Worm (Caenorhabditis elegans) whole organism, late embryonic: ENCODE results near the gene srg-60.

Source experiments
- C38D4.7 ChIP-seq: fragments of 200-800 bp; sonication (Bioruptor generic); optimal IDR thresholded peaks from 2 replicates; lab custom pipeline; 2018; ENCODE audit warnings: mild to moderate bottlenecking, missing genetic modification characterization, moderate library complexity, missing compliant biosample characterization
- F13H6.1 ChIP-seq: sonication (generic microtip); optimal IDR thresholded peaks from 2 replicates; lab custom pipeline; 2016; ENCODE audit warnings: missing genetic modification characterization, missing compliant biosample characterization
- K02D7.2 ChIP-seq: sonication (generic microtip); optimal IDR thresholded peaks from 2 replicates; lab custom pipeline; 2017; ENCODE audit warnings: mild to moderate bottlenecking, missing genetic modification characterization, missing compliant biosample characterization
- K09A11.1 ChIP-seq: sonication (generic microtip); optimal IDR thresholded peaks from 2 replicates; lab custom pipeline; 2017; ENCODE audit warnings: antibody characterized with exemption, mild to moderate bottlenecking, missing genetic modification characterization, missing compliant biosample characterization; ENCODE audit not compliant: insufficient read depth
- Y22D7AL.16 ChIP-seq: sonication (generic microtip); optimal IDR thresholded peaks from 2 replicates; lab custom pipeline; 2016; ENCODE audit warnings: missing genetic modification characterization, missing compliant biosample characterization
- ahr-1 ChIP-seq: sonication (generic microtip); optimal IDR thresholded peaks from 2 replicates; lab custom pipeline; 2016; ENCODE audit warnings: missing genetic modification characterization, missing compliant biosample characterization
- ceh-19 ChIP-seq: fragments of 200-800 bp; sonication (Bioruptor generic); optimal IDR thresholded peaks from 2 replicates; lab custom pipeline; 2018; ENCODE audit warnings: mild to moderate bottlenecking, missing genetic modification characterization, missing compliant biosample characterization
- ceh-2 ChIP-seq: sonication (generic microtip); optimal IDR thresholded peaks from 2 replicates; lab custom pipeline; 2016; ENCODE audit warnings: missing genotype, missing genetic modification characterization, missing compliant biosample characterization
- ceh-30 ChIP-seq: fragments of 150-350 bp; optimal IDR thresholded peaks from 2 replicates; lab custom pipeline; 2014; ENCODE audit warnings: missing biosample characterization, missing genetic modification characterization
- ceh-31 ChIP-seq: sonication (generic microtip); optimal IDR thresholded peaks from 2 replicates; lab custom pipeline; 2016; ENCODE audit warnings: missing genetic modification characterization, missing compliant biosample characterization
- ceh-34 ChIP-seq: sonication (generic microtip); optimal IDR thresholded peaks from 2 replicates; lab custom pipeline; 2016; ENCODE audit warnings: mild to moderate bottlenecking, missing genetic modification characterization, missing compliant biosample characterization
- ceh-45 ChIP-seq: fragments of 200-800 bp; sonication (Bioruptor generic); IDR thresholded peaks from 2 replicates; pipeline ENCODE4 v1.3.6; 2022; ENCODE audit warnings: missing genetic modification reagents, missing genetic modification characterization, missing compliant biosample characterization
- ceh-48 ChIP-seq: sonication (generic microtip); optimal IDR thresholded peaks from 2 replicates; lab custom pipeline; 2016; ENCODE audit warnings: missing genetic modification characterization, inconsistent platforms, missing compliant biosample characterization
- che-1 ChIP-seq: sonication (generic microtip); optimal IDR thresholded peaks from 2 replicates; lab custom pipeline; 2016; ENCODE audit warnings: mild to moderate bottlenecking, missing genetic modification characterization, missing compliant biosample characterization
- elt-2 ChIP-seq: sonication (generic microtip); optimal IDR thresholded peaks from 2 replicates; lab custom pipeline; 2016; ENCODE audit warnings: missing genetic modification reagents, missing genetic modification characterization, missing compliant biosample characterization
- fax-1 ChIP-seq: sonication (generic microtip); optimal IDR thresholded peaks from 2 replicates; lab custom pipeline; 2016; ENCODE audit warnings: missing genotype, missing genetic modification characterization, missing compliant biosample characterization
- fkh-10 ChIP-seq: fragments of 150-350 bp; optimal IDR thresholded peaks from 2 replicates; lab custom pipeline; 2014; ENCODE audit warnings: missing biosample characterization, missing genetic modification reagents, missing genetic modification characterization
- fkh-6 ChIP-seq: sonication (generic microtip); optimal IDR thresholded peaks from 2 replicates; lab custom pipeline; 2016; ENCODE audit warnings: missing genetic modification characterization, missing compliant biosample characterization
- gmeb-2 ChIP-seq: sonication (generic microtip); optimal IDR thresholded peaks from 2 replicates; lab custom pipeline; 2016; ENCODE audit warnings: missing genetic modification characterization, inconsistent platforms, missing compliant biosample characterization
- hlh-15 ChIP-seq: sonication (generic microtip); optimal IDR thresholded peaks from 2 replicates; lab custom pipeline; 2016; ENCODE audit warnings: missing genetic modification characterization, missing compliant biosample characterization
- mec-3 ChIP-seq: sonication (generic microtip); optimal IDR thresholded peaks from 2 replicates; lab custom pipeline; 2016; ENCODE audit warnings: borderline replicate concordance, missing genetic modification characterization, missing compliant biosample characterization
- nhr-11 ChIP-seq: fragments of 150-350 bp; optimal IDR thresholded peaks from 2 replicates; lab custom pipeline; 2014; ENCODE audit warnings: missing biosample characterization, missing genetic modification characterization
- npax-4 ChIP-seq: sonication (generic microtip); optimal IDR thresholded peaks from 2 replicates; lab custom pipeline; 2016; ENCODE audit warnings: missing genetic modification characterization, missing compliant biosample characterization
- pag-3 ChIP-seq: sonication (generic microtip); optimal IDR thresholded peaks from 2 replicates; lab custom pipeline; 2016; ENCODE audit warnings: missing compliant biosample characterization, missing genetic modification characterization, borderline replicate concordance
- pha-4 ChIP-seq: fragments of 150-350 bp; optimal IDR thresholded peaks from 2 replicates; lab custom pipeline; 2018; ENCODE audit warnings: missing biosample characterization, missing genetic modification reagents, missing genetic modification characterization
- pqm-1 ChIP-seq: sonication (generic microtip); optimal IDR thresholded peaks from 2 replicates; lab custom pipeline; 2016; ENCODE audit warnings: missing genetic modification characterization, missing compliant biosample characterization
- pros-1 ChIP-seq: fragments of 150-350 bp; optimal IDR thresholded peaks from 2 replicates; lab custom pipeline; 2014; ENCODE audit warnings: missing biosample characterization, missing genetic modification reagents, missing genetic modification characterization
- ref-2 ChIP-seq: sonication (generic microtip); optimal IDR thresholded peaks from 2 replicates; lab custom pipeline; 2016; ENCODE audit warnings: missing genetic modification characterization, missing compliant biosample characterization
- sdc-2 ChIP-seq: sonication (generic microtip); optimal IDR thresholded peaks from 2 replicates; lab custom pipeline; 2016; ENCODE audit warnings: missing genotype, missing genetic modification characterization, missing compliant biosample characterization
- tbx-7 ChIP-seq: sonication (generic microtip); optimal IDR thresholded peaks from 2 replicates; lab custom pipeline; 2016; ENCODE audit warnings: missing genotype, missing genetic modification characterization, missing compliant biosample characterization
- unc-42 ChIP-seq: sonication (generic microtip); optimal IDR thresholded peaks from 2 replicates; lab custom pipeline; 2016; ENCODE audit warnings: missing genotype, missing genetic modification characterization, missing compliant biosample characterization
- unc-86 ChIP-seq: sonication (generic microtip); optimal IDR thresholded peaks from 2 replicates; lab custom pipeline; 2016; ENCODE audit warnings: missing genetic modification characterization, missing compliant biosample characterization

srg-60 gene

DNA sequence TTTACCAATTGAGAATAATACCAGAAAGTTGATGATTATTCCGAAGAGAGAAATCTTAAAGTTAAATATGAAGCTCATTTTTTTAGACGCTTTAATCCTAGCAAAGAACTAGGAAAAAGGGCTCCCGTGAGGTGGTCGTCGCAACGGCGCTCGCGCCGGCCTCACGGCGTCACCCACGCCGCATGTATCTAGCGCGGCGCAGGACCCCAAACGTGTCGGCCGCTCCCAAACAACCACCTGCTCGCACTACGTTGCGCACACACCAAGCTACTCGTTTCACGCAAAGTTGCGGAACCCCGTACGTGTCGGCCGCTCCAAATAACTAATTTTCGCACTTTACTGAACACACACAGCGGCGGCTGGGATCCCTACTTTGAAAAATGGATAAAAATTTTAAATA lies 23.9 kb upstream of the srg-60 start:
- TF ChIP-seq unc-86 (tag; lab: Kevin White, UChicago) (no peak), sdc-2 (tag; lab: Kevin White, UChicago) (no peak), ref-2 (tag; lab: Kevin White, UChicago) (no peak), ceh-19 (GFP tag; lab: Kevin White, UChicago) (no peak), mec-3 (tag; lab: Kevin White, UChicago) (no peak)

DNA sequence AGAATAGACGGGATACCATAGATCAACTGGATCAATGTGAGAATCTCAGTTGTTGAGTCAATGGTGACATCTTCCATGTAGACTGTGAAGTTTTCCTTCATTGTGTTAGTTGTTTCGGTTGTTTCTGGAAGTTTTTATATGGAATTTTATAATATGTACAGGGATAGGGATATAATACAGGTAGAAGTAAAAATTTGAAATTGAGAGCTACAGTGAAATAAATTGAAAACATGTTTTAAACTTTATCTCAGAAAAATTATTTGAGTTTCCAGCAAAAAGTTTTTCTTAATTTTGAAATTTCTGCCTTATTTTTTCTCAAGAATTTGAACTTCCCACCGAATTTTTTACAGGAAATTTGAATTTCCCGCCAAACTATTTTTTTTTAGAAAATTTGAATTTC lies 19.8 kb upstream of the srg-60 start, which contains the start of gene srg-62:
TSS of gene srg-62 (minus strand) at position 101 of the 400 bp plus-strand sequence.
- TF ChIP-seq fkh-6, result no peak
- TF ChIP-seq ceh-19 (GFP tag; lab: Kevin White, UChicago), result no peak
- TF ChIP-seq K09A11.1, result no peak
- no peak for TF ChIP-seq gmeb-2
- no peak for TF ChIP-seq fax-1 (tag; lab: Kevin White, UChicago)
- no peak for TF ChIP-seq npax-4 (tag; lab: Kevin White, UChicago)
- TF ChIP-seq ahr-1 (tag; lab: Kevin White, UChicago), result no peak
- TF ChIP-seq ceh-48 (tag; lab: Kevin White, UChicago), result no peak
- TF ChIP-seq unc-42 (tag; lab: Kevin White, UChicago), result no peak

DNA sequence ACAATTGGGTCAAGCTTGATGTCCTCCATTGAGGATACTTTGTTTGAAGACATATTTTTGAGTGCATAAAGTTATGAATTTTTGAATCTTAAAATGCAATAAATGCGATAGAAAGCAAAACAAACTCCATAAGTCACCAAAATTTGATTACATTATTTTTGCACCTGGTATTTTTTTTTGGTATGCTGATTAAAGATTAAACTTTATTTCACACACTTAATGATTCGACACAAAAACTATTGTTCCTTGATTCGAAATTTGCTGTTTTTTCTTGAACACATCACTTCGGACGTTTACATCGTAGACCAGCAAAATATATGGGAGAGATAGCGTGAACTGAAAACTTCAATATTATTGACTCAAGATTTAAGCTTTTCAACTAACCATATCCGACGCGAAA lies 17.8 kb upstream of the srg-60 start, which contains the start of gene srg-61:
TSS of gene srg-61 (minus strand) at position 101 of the 400 bp plus-strand sequence.
- TF ChIP-seq npax-4 (tag; lab: Kevin White, UChicago) (no peak), ceh-31 (no peak), pros-1 (tag; lab: Kevin White, UChicago) (no peak), pha-4 (tag; lab: Kevin White, UChicago) (no peak)

DNA sequence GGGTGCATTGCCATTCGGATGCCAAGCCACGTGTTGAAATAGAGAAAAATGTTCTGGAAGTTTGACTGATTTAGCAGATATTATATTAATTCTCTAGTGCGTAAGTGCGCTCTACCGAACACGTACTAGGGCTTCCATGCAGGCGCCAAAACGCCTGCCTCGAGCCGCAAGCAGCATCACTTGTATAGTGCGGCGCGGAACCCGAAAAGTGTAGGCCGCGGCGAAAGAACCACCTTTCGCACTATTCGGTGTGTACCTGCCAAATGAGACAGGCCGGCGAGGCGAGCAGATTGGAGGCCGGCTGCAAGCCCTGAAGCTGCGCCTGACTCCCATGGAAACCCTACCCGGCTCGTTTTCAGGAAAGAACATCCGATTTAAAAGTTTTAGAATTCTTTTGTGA lies 17.2 kb upstream of the srg-60 start:
- TF ChIP-seq hlh-15 (tag; lab: Kevin White, UChicago), result no peak
- TF ChIP-seq nhr-11, result no peak
- TF ChIP-seq pros-1 (tag; lab: Kevin White, UChicago), result no peak
- no peak for TF ChIP-seq ceh-2
- TF ChIP-seq fax-1 (tag; lab: Kevin White, UChicago), result no peak
- TF ChIP-seq pqm-1 (tag; lab: Kevin White, UChicago), result no peak
- no peak for TF ChIP-seq pag-3 (tag; lab: Kevin White, UChicago)
- TF ChIP-seq fkh-10 (GFP tag; lab: Kevin White, UChicago), result no peak
- no peak for TF ChIP-seq C38D4.7 (GFP tag; lab: Kevin White, UChicago)
- no peak for TF ChIP-seq elt-2
- no peak for TF ChIP-seq F13H6.1 (tag; lab: Kevin White, UChicago)
- TF ChIP-seq, all 69 proteins: peak for 0

DNA sequence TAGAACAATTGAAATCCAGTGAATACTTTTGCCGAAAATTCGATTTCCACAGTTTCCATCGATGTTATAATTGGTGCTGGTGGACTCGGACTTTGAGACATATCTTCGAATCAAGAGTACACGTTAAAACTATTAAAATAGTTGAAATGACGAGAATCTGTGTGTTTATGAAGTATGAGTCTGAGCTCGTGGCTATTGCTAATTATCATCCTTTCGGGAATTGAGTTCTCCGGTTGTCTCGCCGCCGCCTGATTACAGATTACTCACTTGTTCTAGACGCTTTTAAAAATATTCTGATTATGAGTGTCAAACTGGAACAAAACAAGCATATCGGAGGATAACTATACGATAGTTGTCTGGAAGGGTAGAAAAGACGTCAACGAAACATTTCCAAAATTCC lies 15.7 kb upstream of the srg-60 start, which contains the start of gene srg-56:
TSS of gene srg-56 (minus strand) at position 101 of the 400 bp plus-strand sequence.
- no peak for TF ChIP-seq K09A11.1
- TF ChIP-seq che-1, result no peak
- no peak for TF ChIP-seq ceh-30 (tag; lab: Kevin White, UChicago)
- no peak for TF ChIP-seq ceh-48 (tag; lab: Kevin White, UChicago)
- TF ChIP-seq fax-1 (tag; lab: Kevin White, UChicago), result no peak
- TF ChIP-seq ceh-45 (GFP tag; lab: Robert Waterston, UW), result no peak
- TF ChIP-seq tbx-7 (tag; lab: Kevin White, UChicago), result no peak
- no peak for TF ChIP-seq hlh-15 (tag; lab: Kevin White, UChicago)
- TF ChIP-seq K02D7.2 (tag; lab: Kevin White, UChicago), result no peak
- TF ChIP-seq pag-3 (tag; lab: Kevin White, UChicago), result no peak
- TF ChIP-seq Y22D7AL.16, result no peak
- no peak for TF ChIP-seq pha-4 (tag; lab: Kevin White, UChicago)
- TF ChIP-seq ceh-34 (tag; lab: Kevin White, UChicago), result no peak
- TF ChIP-seq pros-1 (tag; lab: Kevin White, UChicago), result no peak
- TF ChIP-seq unc-42 (tag; lab: Kevin White, UChicago), result no peak
- TF ChIP-seq, all 69 proteins: peak for 0
